Fruit fly (Drosophila melanogaster) whole organism, adult: ENCODE measurements around the gene wds.

Experiments used
- CG1620 ChIP-seq: fragments of 200-800 bp; sonication (Bioruptor generic); optimal IDR thresholded peaks from 2 replicates; lab custom pipeline; 2016; ENCODE audit warnings: missing biosample characterization, missing genetic modification characterization
- CG5204 ChIP-seq: fragments of 200-800 bp; sonication (Bioruptor generic); optimal IDR thresholded peaks from 2 replicates; lab custom pipeline; 2016; ENCODE audit warnings: missing biosample characterization, missing genetic modification characterization
- CG7101 ChIP-seq: fragments of 200-800 bp; sonication (Bioruptor generic); optimal IDR thresholded peaks from 2 replicates; lab custom pipeline; 2018; ENCODE audit warnings: missing biosample characterization, mild to moderate bottlenecking, missing genetic modification characterization, moderate library complexity
- Mnt ChIP-seq: fragments of 200-800 bp; sonication (Bioruptor generic); optimal IDR thresholded peaks from 2 replicates; lab custom pipeline; 2016; ENCODE audit warnings: missing biosample characterization, mild to moderate bottlenecking, missing genetic modification characterization
- cnc ChIP-seq, 2 experiments: fragments of >200 bp; optimal IDR thresholded peaks; 2 replicates each; lab custom pipeline; 2017
- kay ChIP-seq: fragments of 200-800 bp; sonication (Bioruptor generic); peaks from one replicate; lab custom pipeline; 2016; ENCODE audit warnings: missing biosample characterization, missing genetic modification characterization, borderline replicate concordance

DNA sequence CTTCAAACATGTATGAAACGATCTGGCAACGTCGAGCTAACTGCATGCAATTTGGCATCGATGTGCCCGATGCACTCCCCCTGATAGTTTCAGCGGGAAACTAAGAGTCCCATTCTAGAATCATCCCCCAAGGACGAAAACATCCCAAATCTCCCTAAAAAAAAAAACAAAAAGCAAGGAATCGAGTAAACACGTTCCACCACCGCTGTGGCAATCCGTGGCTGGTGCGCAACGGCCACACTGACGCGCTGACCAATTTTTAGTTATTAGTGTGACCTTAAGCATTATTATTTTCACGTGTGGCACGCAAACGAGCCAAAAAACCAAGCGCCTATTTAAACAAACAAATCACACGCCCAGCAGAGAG is at the start of gene wds:
- peak; percentile 90 for TF ChIP-seq Mnt
- no peak for TF ChIP-seq CG7101 (tag; lab: Kevin White, UChicago)
- TF ChIP-seq cnc (optimal IDR thresholded peaks at IDR 0.05; lab: Kevin White, UChicago), result no peak
- TF ChIP-seq CG5204 (GFP tag; lab: Kevin White, UChicago), result no peak
- no peak for TF ChIP-seq CG1620 (GFP tag; lab: Kevin White, UChicago)
- no peak for TF ChIP-seq kay (GFP tag; lab: Kevin White, UChicago)
